Worm (Caenorhabditis elegans): ENCODE results near the gene map-2.

DNA sequence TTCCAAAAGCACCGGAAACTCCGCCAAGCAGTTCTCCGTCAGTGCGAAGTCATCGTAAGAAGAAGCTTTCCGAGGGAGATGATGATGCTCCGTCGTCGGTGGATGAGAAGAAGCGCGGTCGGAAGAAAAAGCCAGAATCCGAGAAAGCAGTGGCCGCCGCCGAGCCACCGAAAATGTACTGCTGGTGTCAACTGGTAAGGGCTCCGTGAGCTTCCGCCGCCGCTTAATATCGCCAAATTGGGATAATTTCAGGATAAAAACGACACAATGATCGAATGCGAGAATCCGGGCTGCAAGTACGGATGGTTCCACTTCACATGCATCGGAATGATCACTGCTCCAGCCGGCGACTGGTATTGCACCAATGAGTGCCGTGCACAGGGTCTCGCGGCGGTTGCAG, 10.2 kb upstream of the map-2 start:
- TF ChIP-seq mep-1 (tag; optimal IDR thresholded peaks at IDR 0.05) (no peak), nhr-237 (tag; optimal IDR thresholded peaks at IDR 0.05) (no peak), ztf-11 (tag; optimal IDR thresholded peaks at IDR 0.05) (no peak)
